Worm (Caenorhabditis elegans) whole organism, midembryonic: Measurements from ENCODE around the gene str-113.

Experiments used
- cog-1 ChIP-seq: sonication (generic microtip); optimal IDR thresholded peaks from 2 replicates; lab custom pipeline; 2016; ENCODE audit warnings: missing genetic modification characterization, missing compliant biosample characterization
- flt-1 ChIP-seq: fragments of 200-800 bp; sonication (Bioruptor generic); IDR thresholded peaks from 2 replicates; pipeline ENCODE4 v1.3.6; 2022; ENCODE audit warnings: missing genetic modification characterization, missing compliant biosample characterization
- klf-2 ChIP-seq: fragments of 200-800 bp; sonication (Bioruptor generic); conservative IDR thresholded peaks from 2 replicates; pipeline ENCODE4 v1.3.6; 2022; ENCODE audit warnings: missing genetic modification reagents, missing genetic modification characterization, missing compliant biosample characterization
- med-1 ChIP-seq: sonication (generic microtip); optimal IDR thresholded peaks from 2 replicates; lab custom pipeline; 2017; ENCODE audit warnings: missing genetic modification characterization, mild to moderate bottlenecking, missing compliant biosample characterization, antibody characterized with exemption, missing genetic modification reagents; ENCODE audit not compliant: insufficient read depth
- ref-1 ChIP-seq: fragments of 200-800 bp; sonication (Bioruptor generic); conservative IDR thresholded peaks from 2 replicates; pipeline ENCODE4 v1.3.6; 2022; ENCODE audit warnings: missing genetic modification reagents, missing genetic modification characterization, missing compliant biosample characterization
- tab-1 ChIP-seq: fragments of 200-800 bp; sonication (Bioruptor generic); IDR thresholded peaks from 2 replicates; pipeline ENCODE4 v1.3.6; 2022; ENCODE audit warnings: missing genetic modification characterization, missing compliant biosample characterization
- ztf-29 ChIP-seq: fragments of 200-800 bp; sonication (Bioruptor generic); IDR thresholded peaks from 2 replicates; pipeline ENCODE4 v1.3.6; 2022; ENCODE audit warnings: missing genetic modification reagents, missing genetic modification characterization, missing compliant biosample characterization

- no peak for TF ChIP-seq tab-1
- TF ChIP-seq flt-1 (GFP tag; lab: Robert Waterston, UW) = no peak
- no peak for TF ChIP-seq ztf-29
- TF ChIP-seq cog-1 (tag; lab: Kevin White, UChicago) = no peak
- TF ChIP-seq ref-1 (GFP tag; lab: Robert Waterston, UW) = no peak
- TF ChIP-seq klf-2 (GFP tag; lab: Robert Waterston, UW) = no peak
- no peak for TF ChIP-seq med-1
Measured at ce11 chrV:3626944-3627343, 39.8 kb downstream of the str-113 start, which contains the start of gene F59B1.4.
